Worm (Caenorhabditis elegans) whole organism, L4 larva: ENCODE results near the gene ulp-1.

Experiments
- D1046.2 ChIP-seq: fragments of 200-800 bp; sonication (Bioruptor generic); IDR thresholded peaks from 2 replicates; pipeline ENCODE4 v1.3.6; 2022; ENCODE audit warnings: missing genetic modification characterization, missing compliant biosample characterization
- F26F4.8 ChIP-seq: fragments of 200-800 bp; sonication (Bioruptor generic); conservative IDR thresholded peaks from 2 replicates; pipeline ENCODE4 v1.3.6; 2022; ENCODE audit warnings: missing genetic modification characterization, missing compliant biosample characterization
- R02D3.7 ChIP-seq: fragments of 150-350 bp; sonication (generic microtip); optimal IDR thresholded peaks from 3 replicates; lab custom pipeline; 2014; ENCODE audit warnings: missing biosample characterization, missing genetic modification characterization
- T20F7.1 ChIP-seq: fragments of 200-800 bp; sonication (Bioruptor generic); optimal IDR thresholded peaks from 2 replicates; lab custom pipeline; 2018; ENCODE audit warnings: mild to moderate bottlenecking, missing genetic modification characterization, missing compliant biosample characterization
- Y48G9A.11 ChIP-seq: fragments of 200-800 bp; sonication (Bioruptor generic); IDR thresholded peaks from 2 replicates; pipeline ENCODE4 v1.3.6; 2022; ENCODE audit warnings: missing genetic modification reagents, missing genetic modification characterization, missing compliant biosample characterization
- Y75B8A.6 ChIP-seq: fragments of 200-800 bp; sonication (Bioruptor generic); IDR thresholded peaks from 2 replicates; pipeline ENCODE4 v1.3.6; 2022; ENCODE audit warnings: missing genetic modification reagents, missing genetic modification characterization, missing compliant biosample characterization
- ZK337.2 ChIP-seq: fragments of 200-800 bp; sonication (Bioruptor generic); IDR thresholded peaks from 2 replicates; pipeline ENCODE4 v1.3.6; 2022; ENCODE audit warnings: missing genetic modification reagents, missing genetic modification characterization, missing compliant biosample characterization
- aha-1 ChIP-seq: fragments of 150-350 bp; peaks from one replicate; lab custom pipeline; 2014; ENCODE audit warnings: missing biosample characterization, missing genetic modification characterization
- attf-4 ChIP-seq: sonication (generic microtip); optimal IDR thresholded peaks from 3 replicates; lab custom pipeline; 2017; ENCODE audit warnings: missing biosample characterization, missing genetic modification characterization
- cey-2 ChIP-seq: sonication (generic microtip); optimal IDR thresholded peaks from 3 replicates; lab custom pipeline; 2017; ENCODE audit warnings: missing genetic modification characterization, mild to moderate bottlenecking, missing compliant biosample characterization, antibody characterized with exemption, borderline replicate concordance; ENCODE audit not compliant: insufficient read depth
- daf-19 ChIP-seq: fragments of 200-800 bp; sonication (Bioruptor generic); conservative IDR thresholded peaks from 2 replicates; pipeline ENCODE4 v1.3.6; 2022; ENCODE audit warnings: missing genetic modification characterization, missing compliant biosample characterization
- daf-8 ChIP-seq: fragments of 200-800 bp; sonication (Bioruptor generic); IDR thresholded peaks from 2 replicates; pipeline ENCODE4 v1.3.6; 2022; ENCODE audit warnings: missing genetic modification characterization, missing compliant biosample characterization
- dmd-6 ChIP-seq: fragments of 200-800 bp; sonication (Bioruptor generic); IDR thresholded peaks from 2 replicates; pipeline ENCODE4 v1.3.6; 2022; ENCODE audit warnings: missing genetic modification reagents, missing genetic modification characterization, missing compliant biosample characterization
- dmd-9 ChIP-seq: fragments of 200-800 bp; sonication (Bioruptor generic); IDR thresholded peaks from 2 replicates; pipeline ENCODE4 v1.3.6; 2022; ENCODE audit warnings: missing genetic modification reagents, missing genetic modification characterization, missing compliant biosample characterization
- dpl-1 ChIP-seq: fragments of 150-350 bp; optimal IDR thresholded peaks from 2 replicates; lab custom pipeline; 2014; ENCODE audit warnings: missing biosample characterization, missing genetic modification reagents, missing genetic modification characterization
- dve-1 ChIP-seq: sonication (generic microtip); optimal IDR thresholded peaks from 2 replicates; lab custom pipeline; 2017; ENCODE audit warnings: antibody characterized with exemption, mild to moderate bottlenecking, missing genetic modification characterization, missing compliant biosample characterization; ENCODE audit not compliant: insufficient read depth
- egl-27 ChIP-seq: sonication (generic microtip); optimal IDR thresholded peaks from 3 replicates; lab custom pipeline; 2017; ENCODE audit warnings: missing biosample characterization, missing genetic modification reagents, missing genetic modification characterization
- fkh-10 ChIP-seq: fragments of 150-350 bp; optimal IDR thresholded peaks from 2 replicates; lab custom pipeline; 2014; ENCODE audit warnings: missing biosample characterization, missing genetic modification reagents, missing genetic modification characterization
- hif-1 ChIP-seq, 2 experiments: sonication (generic microtip); optimal IDR thresholded peaks; 2 replicates each; lab custom pipeline; 2016 to 2017; ENCODE audit warnings: missing compliant biosample characterization in 2 of 2, missing genetic modification characterization in 2 of 2, missing genetic modification reagents in 2 of 2, missing genotype in 2 of 2, mild to moderate bottlenecking in 1 of 2
- hlh-11 ChIP-seq: fragments of 200-800 bp; sonication (Bioruptor generic); optimal IDR thresholded peaks from 2 replicates; lab custom pipeline; 2018; ENCODE audit warnings: mild to moderate bottlenecking, missing genetic modification characterization, missing compliant biosample characterization
- lim-7 ChIP-seq: fragments of 200-800 bp; sonication (Bioruptor generic); IDR thresholded peaks from 2 replicates; pipeline ENCODE4 v1.3.6; 2022; ENCODE audit warnings: missing genetic modification characterization, missing compliant biosample characterization
- lin-15B ChIP-seq: fragments of 150-350 bp; sonication (generic microtip); optimal IDR thresholded peaks from 3 replicates; lab custom pipeline; 2014; ENCODE audit warnings: missing biosample characterization, missing genetic modification characterization
- lin-38 ChIP-seq: fragments of 200-800 bp; sonication (Bioruptor generic); IDR thresholded peaks from 2 replicates; pipeline ENCODE4 v1.3.6; 2022; ENCODE audit warnings: missing genetic modification reagents, missing genetic modification characterization, missing compliant biosample characterization
- lir-3 ChIP-seq: sonication (generic microtip); optimal IDR thresholded peaks from 2 replicates; lab custom pipeline; 2016; ENCODE audit warnings: mild to moderate bottlenecking, missing genetic modification characterization, missing compliant biosample characterization
- lsy-2 ChIP-seq, 2 experiments: fragments of 150-350 bp in 1 of 2; sonication (generic microtip) in 1 of 2; optimal IDR thresholded peaks; 2 replicates each; lab custom pipeline; 2014 to 2017; ENCODE audit warnings: missing biosample characterization in 2 of 2, missing genetic modification characterization in 2 of 2
- mdt-29 ChIP-seq: fragments of 200-800 bp; sonication (Bioruptor generic); IDR thresholded peaks from 2 replicates; pipeline ENCODE4 v1.3.6; 2022; ENCODE audit warnings: missing genetic modification reagents, missing genetic modification characterization, missing compliant biosample characterization
- mep-1 ChIP-seq: fragments of 150-350 bp; sonication (generic microtip); optimal IDR thresholded peaks from 3 replicates; lab custom pipeline; 2014; ENCODE audit warnings: missing biosample characterization, missing genetic modification characterization
- mxl-2 ChIP-seq: fragments of 200-800 bp; sonication (Bioruptor generic); conservative IDR thresholded peaks from 2 replicates; pipeline ENCODE4 v1.3.6; 2022; ENCODE audit warnings: missing genetic modification reagents, missing genetic modification characterization, missing compliant biosample characterization
- nhr-10 ChIP-seq: fragments of 150-350 bp; optimal IDR thresholded peaks from 2 replicates; lab custom pipeline; 2014; ENCODE audit warnings: missing biosample characterization, missing genetic modification characterization
- nhr-11 ChIP-seq: fragments of 150-350 bp; optimal IDR thresholded peaks from 2 replicates; lab custom pipeline; 2014; ENCODE audit warnings: missing biosample characterization, missing genetic modification characterization
- nhr-25 ChIP-seq: sonication (generic microtip); optimal IDR thresholded peaks from 2 replicates; lab custom pipeline; 2017; ENCODE audit warnings: missing genetic modification characterization, mild to moderate bottlenecking, missing compliant biosample characterization, antibody characterized with exemption, moderate library complexity, borderline replicate concordance; ENCODE audit not compliant: insufficient read depth
- nhr-28 ChIP-seq: fragments of 150-350 bp; optimal IDR thresholded peaks from 2 replicates; lab custom pipeline; 2014; ENCODE audit warnings: missing biosample characterization, missing genetic modification characterization
- nhr-6 ChIP-seq: fragments of 150-350 bp; optimal IDR thresholded peaks from 2 replicates; lab custom pipeline; 2014; ENCODE audit warnings: missing biosample characterization, missing genetic modification characterization
- nhr-76 ChIP-seq: fragments of 150-350 bp; optimal IDR thresholded peaks from 2 replicates; lab custom pipeline; 2014; ENCODE audit warnings: missing biosample characterization, missing genetic modification characterization
- pha-4 ChIP-seq, 2 experiments: fragments of 150-350 bp in 1 of 2; fragments of 200-800 bp in 1 of 2; sonication (Bioruptor generic) in 1 of 2; IDR thresholded peaks in 1 of 2; optimal IDR thresholded peaks in 1 of 2; 2 replicates each; pipeline versions ENCODE4 v1.3.6 to Lab custom; 2014 to 2022; ENCODE audit warnings: missing genetic modification characterization in 2 of 2, missing genetic modification reagents in 2 of 2, missing biosample characterization in 1 of 2, missing compliant biosample characterization in 1 of 2
- pqm-1 ChIP-seq: sonication (generic microtip); optimal IDR thresholded peaks from 2 replicates; lab custom pipeline; 2017; ENCODE audit warnings: missing biosample characterization, missing genetic modification characterization
- saeg-2 ChIP-seq: fragments of 200-800 bp; sonication (Bioruptor generic); IDR thresholded peaks from 2 replicates; pipeline ENCODE4 v1.3.6; 2022; ENCODE audit warnings: missing genetic modification reagents, missing genetic modification characterization, missing compliant biosample characterization
- sdz-12 ChIP-seq: fragments of 200-800 bp; sonication (Bioruptor generic); optimal IDR thresholded peaks from 2 replicates; lab custom pipeline; 2018; ENCODE audit warnings: mild to moderate bottlenecking, missing genetic modification characterization, missing compliant biosample characterization
- spr-1 ChIP-seq: sonication (generic microtip); optimal IDR thresholded peaks from 2 replicates; lab custom pipeline; 2016; ENCODE audit warnings: mild to moderate bottlenecking, missing genetic modification characterization, missing compliant biosample characterization
- tra-1 ChIP-seq: fragments of 200-800 bp; sonication (Bioruptor generic); IDR thresholded peaks from 2 replicates; pipeline ENCODE4 v1.3.6; 2022; ENCODE audit warnings: missing genetic modification reagents, missing genetic modification characterization, missing compliant biosample characterization
- unc-39 ChIP-seq: sonication (generic microtip); optimal IDR thresholded peaks from 2 replicates; lab custom pipeline; 2017; ENCODE audit warnings: missing biosample characterization, missing genetic modification characterization
- unc-62 ChIP-seq, 3 experiments: fragments of 150-350 bp in 1 of 3; sonication (generic microtip); optimal IDR thresholded peaks in 2 of 3; peaks in 1 of 3; 1 replicate in 1 of 3; 2 replicates in 2 of 3; lab custom pipeline; 2014 to 2017; ENCODE audit warnings: missing biosample characterization in 3 of 3, missing genetic modification characterization in 3 of 3, missing genetic modification reagents in 3 of 3, missing genotype in 1 of 3
- zfp-2 ChIP-seq: sonication (generic microtip); optimal IDR thresholded peaks from 2 replicates; lab custom pipeline; 2016; ENCODE audit warnings: mild to moderate bottlenecking, missing genetic modification characterization, missing compliant biosample characterization
- zfp-3 ChIP-seq: fragments of 200-800 bp; sonication (Bioruptor generic); conservative IDR thresholded peaks from 2 replicates; pipeline ENCODE4 v1.3.6; 2022; ENCODE audit warnings: missing genetic modification reagents, missing genetic modification characterization, missing compliant biosample characterization
- ztf-11 ChIP-seq: fragments of 150-350 bp; optimal IDR thresholded peaks from 2 replicates; lab custom pipeline; 2014; ENCODE audit warnings: missing biosample characterization, missing genetic modification characterization
- ztf-7 ChIP-seq: fragments of 150-350 bp; optimal IDR thresholded peaks from 2 replicates; lab custom pipeline; 2014; ENCODE audit warnings: missing biosample characterization, missing genetic modification characterization

The ulp-1 gene

ce11 chrIII:5179166-5179565 lies 9.6 kb upstream of the ulp-1 start:
- peak in 1 of 2 experiments; percentile 73 for TF ChIP-seq unc-62 (GFP tag; optimal IDR thresholded peaks at IDR 0.05 in 1 of 2; lab: Kevin White, UChicago)
- TF ChIP-seq unc-62 (tag; optimal IDR thresholded peaks at IDR 0.05; lab: Kevin White, UChicago): no peak
- TF ChIP-seq unc-39 (tag; lab: Kevin White, UChicago): no peak
- TF ChIP-seq pqm-1 (tag; lab: Kevin White, UChicago): no peak
- TF ChIP-seq, all 104 proteins: peak for 1

ce11 chrIII:5173622-5174021 lies 4.0 kb upstream of the ulp-1 start, which contains the start of gene cid-1:
TSS of gene cid-1 (plus strand) at chrIII:5173922.
- no peak for TF ChIP-seq lin-38 (GFP tag; lab: Robert Waterston, UW)
- no peak for TF ChIP-seq nhr-76 (tag; lab: Kevin White, UChicago)
- peak; percentile 48 for TF ChIP-seq aha-1
- TF ChIP-seq cey-2: no peak
- no peak for TF ChIP-seq sdz-12
- TF ChIP-seq, all 104 proteins: peak for 1

ce11 chrIII:5173139-5173538 lies 3.5 kb upstream of the ulp-1 start, which contains the start of gene emb-1:
TSS of gene emb-1 (plus strand) at chrIII:5173439.
- no peak for TF ChIP-seq dmd-9
- no peak for TF ChIP-seq dmd-6 (GFP tag; lab: Robert Waterston, UW)
- TF ChIP-seq T20F7.1 (GFP tag; lab: Kevin White, UChicago): no peak
- no peak for TF ChIP-seq dpl-1 (GFP tag; lab: Kevin White, UChicago)
- no peak for TF ChIP-seq Y48G9A.11 (GFP tag; lab: Robert Waterston, UW)
- no peak for TF ChIP-seq mxl-2
- no peak for TF ChIP-seq nhr-25 (tag; lab: Kevin White, UChicago)
- TF ChIP-seq ztf-11 (tag; lab: Kevin White, UChicago): no peak
- no peak for TF ChIP-seq D1046.2 (GFP tag; lab: Robert Waterston, UW)
- no peak for TF ChIP-seq mdt-29 (GFP tag; lab: Robert Waterston, UW)
- no peak for TF ChIP-seq fkh-10 (GFP tag; lab: Kevin White, UChicago)
- TF ChIP-seq mep-1 (tag; lab: Kevin White, UChicago): no peak
- no peak for TF ChIP-seq Y75B8A.6 (GFP tag; lab: Robert Waterston, UW)
- TF ChIP-seq ztf-7: no peak
- TF ChIP-seq daf-8 (GFP tag; lab: Robert Waterston, UW): no peak
- no peak for TF ChIP-seq nhr-10 (tag; lab: Kevin White, UChicago)
- no peak for TF ChIP-seq attf-4
- no peak for TF ChIP-seq unc-39 (tag; lab: Kevin White, UChicago)
- TF ChIP-seq F26F4.8 (GFP tag; lab: Robert Waterston, UW): no peak
- no peak for TF ChIP-seq lim-7 (GFP tag; lab: Robert Waterston, UW)

- peak; percentile 85 for TF ChIP-seq zfp-3
- TF ChIP-seq pha-4 (GFP tag; IDR thresholded peaks at IDR 0.05; lab: Robert Waterston, UW): no peak
- TF ChIP-seq pha-4 (tag; optimal IDR thresholded peaks at IDR 0.05; lab: Kevin White, UChicago): peak; percentile 60
- peak; percentile 99 for TF ChIP-seq ZK337.2 (GFP tag; lab: Robert Waterston, UW)
- peak; percentile 72 to 92 for TF ChIP-seq lsy-2 (tag; optimal IDR thresholded peaks at IDR 0.05; lab: Kevin White, UChicago)
- TF ChIP-seq mxl-2: peak; percentile 83; the same call in 1 of the 2 replicates
- peak; percentile 90 for TF ChIP-seq lin-15B (tag; lab: Kevin White, UChicago)
- peak; percentile 4 for TF ChIP-seq lir-3 (tag; lab: Kevin White, UChicago)
- TF ChIP-seq egl-27 (tag; lab: Kevin White, UChicago): no peak
- peak; percentile 76 for TF ChIP-seq hlh-11 (tag; lab: Kevin White, UChicago)
- TF ChIP-seq nhr-28: peak; percentile 72
- TF ChIP-seq nhr-6: peak; percentile 88
- TF ChIP-seq R02D3.7 (tag; lab: Kevin White, UChicago): no peak
- TF ChIP-seq zfp-2 (tag; lab: Kevin White, UChicago): peak; percentile 40
- TF ChIP-seq dve-1: peak; percentile 68
- 0 out of 2 replicates have a peak, but pooled peaks have one; percentile 55 for TF ChIP-seq daf-19 (GFP tag; lab: Robert Waterston, UW)
- peak in 1 of 2 experiments; percentile 96 for TF ChIP-seq hif-1 (tag; optimal IDR thresholded peaks at IDR 0.05; lab: Kevin White, UChicago)
- 0 out of 2 replicates have a peak, but pooled peaks have one; percentile 60 for TF ChIP-seq saeg-2 (GFP tag; lab: Robert Waterston, UW)
- TF ChIP-seq tra-1: peak; percentile 97
- TF ChIP-seq spr-1 (tag; lab: Kevin White, UChicago): peak; percentile 43
- TF ChIP-seq dmd-9: peak; percentile 97
- peak; percentile 84 for TF ChIP-seq nhr-11 (tag; lab: Kevin White, UChicago)
These were observed 2.9 kb upstream of the ulp-1 start, which contains the start of gene K10D2.5 for ce11 chrIII:5172470-5172869. TSS of gene K10D2.5 (plus strand) at chrIII:5172720.
